Worm (Caenorhabditis elegans): ENCODE measurements around the gene B0198.3.

DNA sequence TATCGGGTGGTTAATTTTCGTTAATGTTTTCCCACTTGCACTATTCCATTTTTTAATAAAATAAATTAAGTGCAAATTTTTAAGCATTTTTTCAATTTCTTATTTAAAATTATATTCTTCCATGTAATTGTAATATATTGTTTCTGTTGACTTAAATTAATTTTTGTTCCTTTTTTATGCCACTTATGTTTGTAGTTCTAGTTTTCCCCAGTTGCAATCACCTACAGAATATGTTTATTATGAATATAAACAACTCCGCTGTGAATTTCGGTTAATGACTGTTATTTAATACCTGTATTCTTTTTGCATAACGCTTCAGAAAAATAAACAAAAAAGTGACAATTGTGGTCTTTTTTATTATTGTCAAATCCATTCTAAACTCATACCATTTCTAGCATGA lies 8.0 kb upstream of the B0198.3 start, which contains the start of gene lgc-23:
- TF ChIP-seq ama-1 (optimal IDR thresholded peaks at IDR 0.05) (no peak), nhr-77 (tag; optimal IDR thresholded peaks at IDR 0.05) (no peak), ZK546.5 (tag; optimal IDR thresholded peaks at IDR 0.05) (no peak), lin-39 (tag; optimal IDR thresholded peaks at IDR 0.05) (no peak), nhr-11 (tag; optimal IDR thresholded peaks at IDR 0.05) (no peak), lin-13 (GFP tag; optimal IDR thresholded peaks at IDR 0.05) (no peak), egl-27 (tag; optimal IDR thresholded peaks at IDR 0.05) (no peak), unc-62 (GFP tag; optimal IDR thresholded peaks at IDR 0.05) (no peak), alr-1 (tag; optimal IDR thresholded peaks at IDR 0.05) (no peak), skn-1 (tag; optimal IDR thresholded peaks at IDR 0.05) (no peak), nhr-6 (tag; optimal IDR thresholded peaks at IDR 0.05) (no peak), ztf-4 (tag; optimal IDR thresholded peaks at IDR 0.05) (no peak)
